Worm (Caenorhabditis elegans) whole organism, L1 larva: ENCODE data around the gene cdr-1.

Experiments used
- C04F5.9 ChIP-seq: sonication (generic microtip); optimal IDR thresholded peaks from 2 replicates; lab custom pipeline; 2016; ENCODE audit warnings: missing genetic modification characterization, missing compliant biosample characterization
- Y116A8C.19 ChIP-seq: sonication (generic microtip); optimal IDR thresholded peaks from 2 replicates; lab custom pipeline; 2016; ENCODE audit warnings: missing compliant biosample characterization, missing genetic modification characterization, borderline replicate concordance
- aha-1 ChIP-seq: fragments of 150-350 bp; optimal IDR thresholded peaks from 2 replicates; lab custom pipeline; 2014; ENCODE audit warnings: missing biosample characterization, missing genetic modification characterization
- alr-1 ChIP-seq: fragments of 200-800 bp; sonication (Bioruptor generic); optimal IDR thresholded peaks from 2 replicates; lab custom pipeline; 2018; ENCODE audit warnings: borderline replicate concordance, mild to moderate bottlenecking, missing genetic modification characterization, missing compliant biosample characterization
- aly-2 ChIP-seq: fragments of 150-350 bp; optimal IDR thresholded peaks from 2 replicates; lab custom pipeline; 2014; ENCODE audit warnings: missing biosample characterization, missing genetic modification characterization
- ceh-63 ChIP-seq: fragments of 200-800 bp; sonication (Bioruptor generic); optimal IDR thresholded peaks from 2 replicates; lab custom pipeline; 2018; ENCODE audit warnings: mild to moderate bottlenecking, missing genetic modification characterization, missing compliant biosample characterization
- ceh-8 ChIP-seq: fragments of 200-800 bp; sonication (Bioruptor generic); optimal IDR thresholded peaks from 2 replicates; lab custom pipeline; 2018; ENCODE audit warnings: mild to moderate bottlenecking, missing genetic modification characterization, moderate library complexity, missing compliant biosample characterization
- ceh-82 ChIP-seq, 3 experiments: fragments of 150-350 bp in 1 of 3; sonication (generic microtip) in 2 of 3; optimal IDR thresholded peaks; 2 replicates each; lab custom pipeline; 2014 to 2017; ENCODE audit warnings: missing biosample characterization in 3 of 3, missing genetic modification characterization in 3 of 3
- ceh-90 ChIP-seq: sonication (generic microtip); optimal IDR thresholded peaks from 2 replicates; lab custom pipeline; 2016; ENCODE audit warnings: missing genetic modification characterization, missing compliant biosample characterization
- efl-1 ChIP-seq, 4 experiments: fragments of 150-350 bp; optimal IDR thresholded peaks in 3 of 4; peaks in 1 of 4; 1 replicate in 1 of 4; 2 replicates in 3 of 4; lab custom pipeline; 2014; ENCODE audit warnings: missing biosample characterization in 2 of 4, missing genetic modification characterization in 2 of 4, missing genetic modification reagents in 2 of 4
- egl-27 ChIP-seq, 2 experiments: fragments of 150-350 bp in 1 of 2; sonication (generic microtip); optimal IDR thresholded peaks; 3 replicates each; lab custom pipeline; 2017 to 2018; ENCODE audit warnings: missing biosample characterization in 2 of 2, missing genetic modification characterization in 2 of 2, missing genetic modification reagents in 2 of 2
- elt-2 ChIP-seq: sonication (generic microtip); optimal IDR thresholded peaks from 2 replicates; lab custom pipeline; 2016; ENCODE audit warnings: missing genetic modification characterization, mild to moderate bottlenecking, inconsistent platforms, missing compliant biosample characterization, missing genetic modification reagents
- fkh-10 ChIP-seq: sonication (generic microtip); optimal IDR thresholded peaks from 2 replicates; lab custom pipeline; 2017; ENCODE audit warnings: missing biosample characterization, missing genetic modification reagents, missing genetic modification characterization
- fkh-8 ChIP-seq: sonication (generic microtip); optimal IDR thresholded peaks from 2 replicates; lab custom pipeline; 2016; ENCODE audit warnings: mild to moderate bottlenecking, missing genetic modification characterization, missing compliant biosample characterization
- fos-1 ChIP-seq: fragments of 150-350 bp; optimal IDR thresholded peaks from 2 replicates; lab custom pipeline; 2014; ENCODE audit warnings: missing biosample characterization, missing genetic modification characterization
- grh-1 ChIP-seq: fragments of 200-800 bp; sonication (Bioruptor generic); IDR thresholded peaks from 2 replicates; pipeline ENCODE4 v1.3.6; 2022; ENCODE audit warnings: missing genetic modification reagents, missing genetic modification characterization, missing compliant biosample characterization
- hlh-4 ChIP-seq: sonication (generic microtip); optimal IDR thresholded peaks from 2 replicates; lab custom pipeline; 2016; ENCODE audit warnings: mild to moderate bottlenecking, missing genetic modification characterization, missing compliant biosample characterization
- hpl-2 ChIP-seq: fragments of 150-350 bp; optimal IDR thresholded peaks from 2 replicates; lab custom pipeline; 2014; ENCODE audit warnings: missing biosample characterization, missing genetic modification reagents, missing genetic modification characterization
- irx-1 ChIP-seq: sonication (generic microtip); optimal IDR thresholded peaks from 2 replicates; lab custom pipeline; 2016; ENCODE audit warnings: missing genetic modification characterization, missing compliant biosample characterization
- isw-1 ChIP-seq: fragments of 200-800 bp; sonication (Bioruptor generic); IDR thresholded peaks from 2 replicates; pipeline ENCODE4 v1.3.6; 2022; ENCODE audit warnings: missing genetic modification characterization, missing compliant biosample characterization
- lin-13 ChIP-seq: fragments of 150-350 bp; optimal IDR thresholded peaks from 2 replicates; lab custom pipeline; 2014; ENCODE audit warnings: missing biosample characterization, missing genetic modification reagents, missing genetic modification characterization
- lin-35 ChIP-seq, 2 experiments: fragments of 150-350 bp; optimal IDR thresholded peaks; 2 replicates each; lab custom pipeline; 2014; ENCODE audit warnings: missing biosample characterization in 2 of 2, missing genetic modification characterization in 2 of 2, missing genetic modification reagents in 2 of 2
- mab-9 ChIP-seq: fragments of 200-800 bp; sonication (Bioruptor generic); IDR thresholded peaks from 2 replicates; pipeline ENCODE4 v1.3.6; 2022; ENCODE audit warnings: missing genetic modification reagents, missing genetic modification characterization, missing compliant biosample characterization
- mef-2 ChIP-seq: fragments of 150-350 bp; optimal IDR thresholded peaks from 2 replicates; lab custom pipeline; 2014; ENCODE audit warnings: missing biosample characterization, missing genetic modification characterization
- mep-1 ChIP-seq: fragments of 150-350 bp; optimal IDR thresholded peaks from 2 replicates; lab custom pipeline; 2014; ENCODE audit warnings: missing biosample characterization, missing genetic modification characterization
- nhr-19 ChIP-seq: fragments of 200-800 bp; sonication (Bioruptor generic); conservative IDR thresholded peaks from 2 replicates; pipeline ENCODE4 v1.3.6; 2022; ENCODE audit warnings: missing genetic modification characterization, missing compliant biosample characterization
- nhr-20 ChIP-seq: sonication (generic microtip); optimal IDR thresholded peaks from 2 replicates; lab custom pipeline; 2016; ENCODE audit warnings: mild to moderate bottlenecking, missing genetic modification characterization, missing compliant biosample characterization
- nhr-237 ChIP-seq: fragments of 150-350 bp; optimal IDR thresholded peaks from 2 replicates; lab custom pipeline; 2014; ENCODE audit warnings: missing biosample characterization, missing genetic modification characterization
- nhr-47 ChIP-seq: sonication (generic microtip); optimal IDR thresholded peaks from 2 replicates; lab custom pipeline; 2016; ENCODE audit warnings: mild to moderate bottlenecking, missing genetic modification characterization, moderate library complexity, missing compliant biosample characterization
- nhr-77 ChIP-seq: fragments of 150-350 bp; optimal IDR thresholded peaks from 2 replicates; lab custom pipeline; 2014; ENCODE audit warnings: missing biosample characterization, missing genetic modification characterization
- nhr-85 ChIP-seq: sonication (generic microtip); peaks from one replicate; lab custom pipeline; 2016; ENCODE audit warnings: missing genetic modification characterization, inconsistent platforms, missing compliant biosample characterization
- nhr-90 ChIP-seq: sonication (generic microtip); optimal IDR thresholded peaks from 2 replicates; lab custom pipeline; 2016; ENCODE audit warnings: mild to moderate bottlenecking, missing genetic modification characterization, missing compliant biosample characterization; ENCODE audit not compliant: poor library complexity
- pag-3 ChIP-seq: sonication (generic microtip); optimal IDR thresholded peaks from 2 replicates; lab custom pipeline; 2017; ENCODE audit warnings: missing genetic modification characterization, mild to moderate bottlenecking, missing compliant biosample characterization, antibody characterized with exemption, borderline replicate concordance; ENCODE audit not compliant: insufficient read depth
- skn-1 ChIP-seq: fragments of 150-350 bp; optimal IDR thresholded peaks from 2 replicates; lab custom pipeline; 2014; ENCODE audit warnings: missing biosample characterization, missing genetic modification characterization
- snpc-4 ChIP-seq: fragments of 150-350 bp; optimal IDR thresholded peaks from 2 replicates; lab custom pipeline; 2014; ENCODE audit warnings: missing biosample characterization, missing genetic modification characterization
- sox-4 ChIP-seq: sonication (generic microtip); optimal IDR thresholded peaks from 2 replicates; lab custom pipeline; 2016; ENCODE audit warnings: missing genetic modification characterization, missing compliant biosample characterization
- sup-37 ChIP-seq: fragments of 200-800 bp; sonication (Bioruptor generic); optimal IDR thresholded peaks from 2 replicates; lab custom pipeline; 2018; ENCODE audit warnings: mild to moderate bottlenecking, missing genetic modification characterization, missing compliant biosample characterization
- swsn-7 ChIP-seq: sonication (generic microtip); optimal IDR thresholded peaks from 2 replicates; lab custom pipeline; 2016; ENCODE audit warnings: missing genetic modification characterization, missing compliant biosample characterization
- tbx-2 ChIP-seq: sonication (generic microtip); optimal IDR thresholded peaks from 2 replicates; lab custom pipeline; 2016; ENCODE audit warnings: missing genetic modification characterization, missing compliant biosample characterization
- unc-30 ChIP-seq: sonication (generic microtip); optimal IDR thresholded peaks from 2 replicates; lab custom pipeline; 2017; ENCODE audit warnings: missing biosample characterization, missing genetic modification characterization
- unc-86 ChIP-seq: sonication (generic microtip); optimal IDR thresholded peaks from 2 replicates; lab custom pipeline; 2016; ENCODE audit warnings: missing genetic modification characterization, missing compliant biosample characterization
- unc-98 ChIP-seq: fragments of 200-800 bp; sonication (Bioruptor generic); IDR thresholded peaks from 2 replicates; pipeline ENCODE4 v1.3.6; 2022; ENCODE audit warnings: missing genetic modification characterization, missing compliant biosample characterization
- vab-15 ChIP-seq: sonication (generic microtip); optimal IDR thresholded peaks from 2 replicates; lab custom pipeline; 2017; ENCODE audit warnings: missing genotype, mild to moderate bottlenecking, missing genetic modification characterization, missing compliant biosample characterization
- zag-1 ChIP-seq: fragments of 150-350 bp; optimal IDR thresholded peaks from 2 replicates; lab custom pipeline; 2014; ENCODE audit warnings: missing biosample characterization, missing genetic modification characterization
- ztf-11 ChIP-seq, 2 experiments: sonication (generic microtip); optimal IDR thresholded peaks; 2 replicates each; lab custom pipeline; 2016 to 2017; ENCODE audit warnings: missing genetic modification characterization in 2 of 2, missing biosample characterization in 1 of 2, missing compliant biosample characterization in 1 of 2

cdr-1 gene

DNA sequence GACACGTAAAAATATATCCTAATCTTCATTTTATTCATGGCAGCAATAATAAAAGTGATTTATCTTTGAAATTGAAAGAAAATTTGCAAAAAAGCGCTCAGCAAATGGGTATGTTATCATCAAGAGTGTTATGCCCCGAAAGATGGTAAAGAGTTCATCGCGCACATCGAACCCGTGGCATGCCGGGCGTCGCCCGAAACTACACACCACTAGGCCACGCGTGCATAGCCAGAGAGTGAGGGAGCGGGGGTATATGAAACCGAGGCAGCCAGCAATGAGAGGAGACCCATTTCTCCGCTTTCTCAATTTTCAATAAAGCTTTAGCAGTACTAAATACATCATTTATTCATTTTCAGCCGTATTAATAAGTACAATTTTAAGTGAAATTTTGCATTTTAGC, 47.3 kb upstream of the cdr-1 start (continued):
- TF ChIP-seq C04F5.9 (tag; lab: Kevin White, UChicago), result no peak
- TF ChIP-seq hpl-2 (GFP tag; lab: Kevin White, UChicago), result peak; percentile 13
- TF ChIP-seq fos-1 (tag; lab: Kevin White, UChicago), result peak; percentile 48
- TF ChIP-seq mab-9, result peak; percentile 42; the same call in 1 of the 2 replicates
- TF ChIP-seq nhr-20 (tag; lab: Kevin White, UChicago), result peak; percentile 75
- no peak for TF ChIP-seq nhr-237 (tag; lab: Kevin White, UChicago)
- TF ChIP-seq efl-1 (optimal IDR thresholded peaks at IDR 0.05; lab: Kevin White, UChicago), result peak; percentile 52 to 66
- TF ChIP-seq efl-1 (GFP tag; optimal IDR thresholded peaks at IDR 0.05 in 1 of 2; lab: Kevin White, UChicago), result peak; percentile 51 to 96
- TF ChIP-seq zag-1 (tag; lab: Kevin White, UChicago), result no peak
- TF ChIP-seq mef-2, result no peak
- TF ChIP-seq snpc-4 (tag; lab: Kevin White, UChicago), result peak; percentile 66
- TF ChIP-seq hlh-4 (tag; lab: Kevin White, UChicago), result no peak
- TF ChIP-seq skn-1 (tag; lab: Kevin White, UChicago), result peak; percentile 84
- peak; percentile 38 for TF ChIP-seq isw-1 (GFP tag; lab: Robert Waterston, UW)
- TF ChIP-seq grh-1, result peak; percentile 25; the same call in 1 of the 2 replicates
- peak; percentile 52 to 82 for TF ChIP-seq lin-35 (GFP tag; optimal IDR thresholded peaks at IDR 0.05; lab: Kevin White, UChicago)
- TF ChIP-seq elt-2, result peak; percentile 59
- TF ChIP-seq unc-98 (GFP tag; lab: Robert Waterston, UW), result no peak
- TF ChIP-seq aha-1 (tag; lab: Kevin White, UChicago), result no peak
- peak; percentile 61 for TF ChIP-seq mep-1 (tag; lab: Kevin White, UChicago)
- peak; percentile 7 for TF ChIP-seq ceh-63 (GFP tag; lab: Kevin White, UChicago)
- TF ChIP-seq alr-1 (tag; lab: Kevin White, UChicago), result no peak
- peak; percentile 53 for TF ChIP-seq nhr-77
- no peak for TF ChIP-seq Y116A8C.19 (tag; lab: Kevin White, UChicago)
- peak; percentile 86 for TF ChIP-seq fkh-8
- TF ChIP-seq egl-27 (tag; optimal IDR thresholded peaks at IDR 0.05; lab: Kevin White, UChicago), result no peak
- TF ChIP-seq vab-15 (tag; lab: Kevin White, UChicago), result no peak
- peak; percentile 66 for TF ChIP-seq nhr-19 (GFP tag; lab: Robert Waterston, UW)
- TF ChIP-seq nhr-47 (tag; lab: Kevin White, UChicago), result peak; percentile 81
- TF ChIP-seq irx-1 (tag; lab: Kevin White, UChicago), result peak; percentile 41
- TF ChIP-seq ceh-82 (tag; optimal IDR thresholded peaks at IDR 0.05; lab: Kevin White, UChicago), result peak; percentile 22 to 85 (median 71)
- peak; percentile 69 for TF ChIP-seq swsn-7 (tag; lab: Kevin White, UChicago)
- peak; percentile 24 for TF ChIP-seq sox-4 (tag; lab: Kevin White, UChicago)
- TF ChIP-seq ceh-8 (GFP tag; lab: Kevin White, UChicago), result peak; percentile 57
- TF ChIP-seq tbx-2, result peak; percentile 56
- peak; percentile 44 for TF ChIP-seq aly-2
- TF ChIP-seq unc-30, result no peak
- peak; percentile 34 for TF ChIP-seq fkh-10 (GFP tag; lab: Kevin White, UChicago)
- TF ChIP-seq pag-3, result no peak
- TF ChIP-seq nhr-85, result peak; percentile 79
- peak; percentile 76 for TF ChIP-seq nhr-90 (tag; lab: Kevin White, UChicago)
- peak in 1 of 2 experiments; percentile 34 for TF ChIP-seq ztf-11 (tag; optimal IDR thresholded peaks at IDR 0.05; lab: Kevin White, UChicago)
- peak; percentile 52 for TF ChIP-seq unc-86 (tag; lab: Kevin White, UChicago)
- no peak for TF ChIP-seq lin-13 (GFP tag; lab: Kevin White, UChicago)
- peak; percentile 22 for TF ChIP-seq sup-37 (GFP tag; lab: Kevin White, UChicago)
- TF ChIP-seq ceh-90 (tag; lab: Kevin White, UChicago), result no peak
- TF ChIP-seq, all 84 proteins: peak for 48
